Fruit fly (Drosophila melanogaster) whole organism, prepupa: ENCODE data around the gene Gr64f.

Source experiments
- Blimp-1 ChIP-seq: fragments of 200-800 bp; sonication (Bioruptor generic); optimal IDR thresholded peaks from 3 replicates; lab custom pipeline; 2017; ENCODE audit warnings: missing biosample characterization, missing genetic modification characterization, mild to moderate bottlenecking, moderate library complexity, missing genetic modification reagents
- CG10669 ChIP-seq: fragments of 200-800 bp; sonication (Bioruptor generic); optimal IDR thresholded peaks from 3 replicates; lab custom pipeline; 2018; ENCODE audit warnings: missing biosample characterization, mild to moderate bottlenecking, missing genetic modification characterization, moderate library complexity
- CG11294 ChIP-seq: fragments of 200-800 bp; sonication (Bioruptor generic); IDR thresholded peaks from 2 replicates; pipeline ENCODE4 v1.3.6; 2022; ENCODE audit warnings: missing biosample characterization, missing genetic modification characterization
- CG11762 ChIP-seq: fragments of 200-800 bp; sonication (Bioruptor generic); optimal IDR thresholded peaks from 3 replicates; lab custom pipeline; 2016; ENCODE audit warnings: missing biosample characterization, missing genetic modification characterization; ENCODE audit not compliant: insufficient read depth
- CG11902 ChIP-seq: fragments of 200-800 bp; sonication (Bioruptor generic); optimal IDR thresholded peaks from 3 replicates; lab custom pipeline; 2016; ENCODE audit warnings: missing biosample characterization, missing genetic modification characterization
- CG15336 ChIP-seq: fragments of 200-800 bp; sonication (Bioruptor generic); IDR thresholded peaks from 2 replicates; pipeline ENCODE4 v1.3.6; 2022; ENCODE audit warnings: missing biosample characterization, missing genetic modification characterization
- CG16779 ChIP-seq: fragments of 200-800 bp; sonication (Bioruptor generic); optimal IDR thresholded peaks from 3 replicates; lab custom pipeline; 2017; ENCODE audit warnings: missing biosample characterization, mild to moderate bottlenecking, missing genetic modification characterization
- CG3032 ChIP-seq: fragments of 200-800 bp; optimal IDR thresholded peaks from 2 replicates; lab custom pipeline; 2019; ENCODE audit warnings: missing biosample characterization, mild to moderate bottlenecking, missing genetic modification characterization, moderate library complexity
- CG32006 ChIP-seq: fragments of 200-800 bp; sonication (Bioruptor generic); optimal IDR thresholded peaks from 3 replicates; lab custom pipeline; 2017; ENCODE audit warnings: missing biosample characterization, mild to moderate bottlenecking, missing genetic modification characterization
- CG3919 ChIP-seq: fragments of 200-800 bp; sonication (Bioruptor generic); optimal IDR thresholded peaks from 3 replicates; lab custom pipeline; 2016; ENCODE audit warnings: missing biosample characterization, missing genetic modification characterization
- CG4318 ChIP-seq: fragments of 200-800 bp; sonication (Bioruptor generic); optimal IDR thresholded peaks from 3 replicates; lab custom pipeline; 2017; ENCODE audit warnings: missing biosample characterization, mild to moderate bottlenecking, missing genetic modification characterization
- CG6163 ChIP-seq: fragments of 200-800 bp; sonication (Bioruptor generic); IDR thresholded peaks from 3 replicates; pipeline ENCODE4 v1.3.6; 2022; ENCODE audit warnings: missing biosample characterization, missing genetic modification characterization
- CG6276 ChIP-seq: fragments of 200-800 bp; sonication (Bioruptor generic); optimal IDR thresholded peaks from 2 replicates; lab custom pipeline; 2017; ENCODE audit warnings: missing biosample characterization, mild to moderate bottlenecking, missing genetic modification characterization
- CG6808 ChIP-seq: fragments of 200-800 bp; sonication (Bioruptor generic); optimal IDR thresholded peaks from 3 replicates; lab custom pipeline; 2017; ENCODE audit warnings: missing biosample characterization, missing genetic modification characterization, mild to moderate bottlenecking, moderate library complexity, missing genetic modification reagents
- CG6854 ChIP-seq: fragments of 200-800 bp; sonication (Bioruptor generic); optimal IDR thresholded peaks from 2 replicates; lab custom pipeline; 2017; ENCODE audit warnings: missing biosample characterization, mild to moderate bottlenecking, missing genetic modification characterization
- CG7368 ChIP-seq: fragments of 200-800 bp; sonication (Bioruptor generic); optimal IDR thresholded peaks from 3 replicates; lab custom pipeline; 2016; ENCODE audit warnings: missing biosample characterization, missing genetic modification characterization
- CG8119 ChIP-seq: fragments of 200-800 bp; sonication (Bioruptor generic); IDR thresholded peaks from 3 replicates; pipeline ENCODE4 v1.3.6; 2022; ENCODE audit warnings: missing biosample characterization, missing genetic modification characterization
- CG8319 ChIP-seq: fragments of 200-800 bp; sonication (Bioruptor generic); optimal IDR thresholded peaks from 3 replicates; lab custom pipeline; 2016; ENCODE audit warnings: missing biosample characterization, missing genetic modification characterization
- Eip93F ChIP-seq: fragments of 200-800 bp; sonication (Bioruptor generic); optimal IDR thresholded peaks from 2 replicates; lab custom pipeline; 2016; ENCODE audit warnings: missing biosample characterization, mild to moderate bottlenecking, missing genetic modification characterization
- Ets21C ChIP-seq: fragments of 200-800 bp; sonication (Bioruptor generic); optimal IDR thresholded peaks from 3 replicates; lab custom pipeline; 2016; ENCODE audit warnings: missing biosample characterization, missing genetic modification characterization
- Ets96B ChIP-seq: fragments of 200-800 bp; optimal IDR thresholded peaks from 2 replicates; lab custom pipeline; 2019; ENCODE audit warnings: missing biosample characterization, mild to moderate bottlenecking, missing genetic modification characterization, moderate library complexity
- Gug ChIP-seq: fragments of 200-800 bp; sonication (Bioruptor generic); IDR thresholded peaks from 2 replicates; pipeline ENCODE4 v1.3.6; 2022; ENCODE audit warnings: missing biosample characterization, missing genetic modification characterization
- Hr38 ChIP-seq: sonication (Bioruptor generic); optimal IDR thresholded peaks from 2 replicates; lab custom pipeline; 2016; ENCODE audit warnings: missing biosample characterization, missing genetic modification characterization
- Hr39 ChIP-seq: fragments of 200-800 bp; sonication (Bioruptor generic); optimal IDR thresholded peaks from 2 replicates; lab custom pipeline; 2016; ENCODE audit warnings: missing biosample characterization, missing genetic modification characterization
- Hr4 ChIP-seq: fragments of 200-800 bp; sonication (Bioruptor generic); optimal IDR thresholded peaks from 3 replicates; lab custom pipeline; 2016; ENCODE audit warnings: missing biosample characterization, missing genetic modification characterization
- Met ChIP-seq: fragments of 200-800 bp; sonication (Bioruptor generic); optimal IDR thresholded peaks from 3 replicates; lab custom pipeline; 2016; ENCODE audit warnings: missing biosample characterization, missing genetic modification characterization
- OdsH ChIP-seq: fragments of 200-800 bp; sonication (Bioruptor generic); optimal IDR thresholded peaks from 3 replicates; lab custom pipeline; 2016; ENCODE audit warnings: missing biosample characterization, missing genetic modification characterization
- Sox102F ChIP-seq: fragments of 200-800 bp; sonication (Bioruptor generic); optimal IDR thresholded peaks from 2 replicates; lab custom pipeline; 2016; ENCODE audit warnings: missing biosample characterization, mild to moderate bottlenecking, missing genetic modification characterization
- Sox15 ChIP-seq: fragments of 200-800 bp; sonication (Bioruptor generic); optimal IDR thresholded peaks from 3 replicates; lab custom pipeline; 2016; ENCODE audit warnings: missing biosample characterization, missing genetic modification characterization
- achi ChIP-seq: fragments of 200-800 bp; sonication (Bioruptor generic); optimal IDR thresholded peaks from 3 replicates; lab custom pipeline; 2016; ENCODE audit warnings: missing biosample characterization, missing genetic modification characterization
- acj6 ChIP-seq: fragments of 200-800 bp; sonication (Bioruptor generic); optimal IDR thresholded peaks from 3 replicates; lab custom pipeline; 2016; ENCODE audit warnings: missing biosample characterization, missing genetic modification characterization
- cyc ChIP-seq: fragments of 200-800 bp; sonication (Bioruptor generic); optimal IDR thresholded peaks from 3 replicates; lab custom pipeline; 2016; ENCODE audit warnings: missing biosample characterization, missing genetic modification characterization
- dsx ChIP-seq: fragments of 200-800 bp; optimal IDR thresholded peaks from 3 replicates; lab custom pipeline; 2019; ENCODE audit warnings: missing biosample characterization, mild to moderate bottlenecking, missing genetic modification characterization, moderate library complexity; ENCODE audit not compliant: poor library complexity, severe bottlenecking
- eg ChIP-seq: fragments of 200-800 bp; sonication (Bioruptor generic); IDR thresholded peaks from 3 replicates; pipeline ENCODE4 v1.3.6; 2022; ENCODE audit warnings: missing biosample characterization, missing genetic modification characterization
- esn ChIP-seq: fragments of 200-800 bp; sonication (Bioruptor generic); optimal IDR thresholded peaks from 2 replicates; lab custom pipeline; 2016; ENCODE audit warnings: missing biosample characterization, mild to moderate bottlenecking, missing genetic modification characterization, moderate library complexity
- fd59A ChIP-seq: fragments of 200-800 bp; sonication (Bioruptor generic); optimal IDR thresholded peaks from 2 replicates; lab custom pipeline; 2017; ENCODE audit warnings: missing biosample characterization, mild to moderate bottlenecking, missing genetic modification characterization, missing genetic modification reagents
- fkh ChIP-seq: fragments of 200-800 bp; sonication (Bioruptor generic); optimal IDR thresholded peaks from 3 replicates; lab custom pipeline; 2017; ENCODE audit warnings: missing biosample characterization, mild to moderate bottlenecking, missing genetic modification characterization, moderate library complexity
- lz ChIP-seq: fragments of 200-800 bp; sonication (Bioruptor generic); optimal IDR thresholded peaks from 3 replicates; lab custom pipeline; 2016; ENCODE audit warnings: missing biosample characterization, missing genetic modification characterization
- net ChIP-seq: fragments of 200-800 bp; sonication (Bioruptor generic); optimal IDR thresholded peaks from 3 replicates; lab custom pipeline; 2016; ENCODE audit warnings: missing biosample characterization, missing genetic modification characterization
- pdm3 ChIP-seq: fragments of 200-800 bp; sonication (Bioruptor generic); optimal IDR thresholded peaks from 3 replicates; lab custom pipeline; 2016; ENCODE audit warnings: missing biosample characterization, missing genetic modification characterization
- salr ChIP-seq, 2 experiments: fragments of 200-800 bp; sonication (Bioruptor generic); optimal IDR thresholded peaks; 3 replicates each; lab custom pipeline; 2016 to 2018; ENCODE audit warnings: missing biosample characterization in 2 of 2, missing genetic modification characterization in 2 of 2, mild to moderate bottlenecking in 1 of 2
- ss ChIP-seq, 2 experiments: fragments of 200-800 bp; sonication (Bioruptor generic); optimal IDR thresholded peaks; 2 replicates in 1 of 2; 3 replicates in 1 of 2; lab custom pipeline; 2017 to 2018; ENCODE audit warnings: mild to moderate bottlenecking in 2 of 2, missing biosample characterization in 2 of 2, missing genetic modification characterization in 2 of 2, moderate library complexity in 1 of 2
- svp ChIP-seq: fragments of 200-800 bp; sonication (Bioruptor generic); peaks from one replicate; lab custom pipeline; 2016; ENCODE audit warnings: missing biosample characterization, missing genetic modification characterization
- topi ChIP-seq: fragments of 200-800 bp; sonication (Bioruptor generic); optimal IDR thresholded peaks from 3 replicates; lab custom pipeline; 2016; ENCODE audit warnings: missing biosample characterization, missing genetic modification characterization
- vri ChIP-seq: fragments of 200-800 bp; sonication (Bioruptor generic); optimal IDR thresholded peaks from 3 replicates; lab custom pipeline; 2016; ENCODE audit warnings: missing biosample characterization, mild to moderate bottlenecking, missing genetic modification characterization

Gr64f gene

dm6 chr3L:4059293-4059820 is 23.8 kb downstream of the Gr64f start, which contains the start of gene Ugt305A1:
Ugt305A1 (plus strand) TSS chr3L:4059770.
- TF ChIP-seq vri (GFP tag; lab: Kevin White, UChicago) (no peak), CG15336 (peak; percentile 38; the same call in 1 of the 2 replicates), achi (GFP tag; lab: Kevin White, UChicago) (peak; percentile 17), esn (GFP tag; lab: Kevin White, UChicago) (no peak), CG8119 (peak; percentile 29; the same call in 1 of the 3 replicates), Hr4 (GFP tag; lab: Kevin White, UChicago) (peak; percentile 13), svp (GFP tag; lab: Kevin White, UChicago) (peak; percentile 14)

- no peak for TF ChIP-seq net (GFP tag; lab: Kevin White, UChicago)
- TF ChIP-seq CG3919 (GFP tag; lab: Kevin White, UChicago), result no peak
- TF ChIP-seq CG7368 (GFP tag; lab: Kevin White, UChicago), result no peak
- no peak for TF ChIP-seq CG8319 (GFP tag; lab: Kevin White, UChicago)
- TF ChIP-seq Hr4 (GFP tag; lab: Kevin White, UChicago), result no peak
- no peak for TF ChIP-seq CG11762 (GFP tag; lab: Kevin White, UChicago)
- TF ChIP-seq achi (GFP tag; lab: Kevin White, UChicago), result no peak
- no peak for TF ChIP-seq CG6276
- TF ChIP-seq Met (GFP tag; lab: Kevin White, UChicago), result no peak
- no peak for TF ChIP-seq Hr39
- no peak for TF ChIP-seq Ets21C
- no peak for TF ChIP-seq eg
- TF ChIP-seq CG16779 (tag; lab: Kevin White, UChicago), result no peak
Observed at dm6 chr3L:4061921-4062474, 26.4 kb downstream of the Gr64f start, which contains the start of gene dib. dib (plus strand) TSS chr3L:4062292.

- 0 out of 3 replicates have a peak, but pooled peaks have one; percentile 16 for TF ChIP-seq CG6163 (GFP tag; lab: Robert Waterston, UW)
- no peak for TF ChIP-seq Gug (GFP tag; lab: Robert Waterston, UW)
- TF ChIP-seq CG11294 (GFP tag; lab: Robert Waterston, UW), result no peak
- peak; percentile 57; the same call in 2 of the 3 replicates for TF ChIP-seq eg
- no peak for TF ChIP-seq CG6808 (GFP tag; lab: Kevin White, UChicago)
- no peak for TF ChIP-seq CG4318 (GFP tag; lab: Kevin White, UChicago)
- TF ChIP-seq fkh (GFP tag; lab: Kevin White, UChicago), result no peak
- TF ChIP-seq Sox15 (GFP tag; lab: Kevin White, UChicago), result no peak
- no peak for TF ChIP-seq pdm3 (GFP tag; lab: Kevin White, UChicago)
- TF ChIP-seq CG32006 (GFP tag; lab: Kevin White, UChicago), result no peak
- no peak for TF ChIP-seq net (GFP tag; lab: Kevin White, UChicago)
- 0 out of 3 replicates have a peak, but pooled peaks have one; percentile 33 for TF ChIP-seq CG8119
- TF ChIP-seq vri (GFP tag; lab: Kevin White, UChicago), result no peak
- TF ChIP-seq CG10669 (GFP tag; lab: Kevin White, UChicago), result no peak
- peak; percentile 83 for TF ChIP-seq svp (GFP tag; lab: Kevin White, UChicago)
- no peak for TF ChIP-seq Blimp-1 (GFP tag; lab: Kevin White, UChicago)
- TF ChIP-seq topi (GFP tag; lab: Kevin White, UChicago), result no peak
- no peak for TF ChIP-seq lz
- no peak for TF ChIP-seq dsx (GFP tag; lab: Kevin White, UChicago)
- no peak for TF ChIP-seq CG6854 (GFP tag; lab: Kevin White, UChicago)
- no peak for TF ChIP-seq cyc (GFP tag; lab: Kevin White, UChicago)
- TF ChIP-seq acj6, result no peak
- peak; percentile 50 for TF ChIP-seq CG16779 (tag; lab: Kevin White, UChicago)
- no peak for TF ChIP-seq CG3919 (GFP tag; lab: Kevin White, UChicago)
- TF ChIP-seq CG3032, result no peak
- no peak for TF ChIP-seq Eip93F (GFP tag; lab: Kevin White, UChicago)
- TF ChIP-seq Hr38 (GFP tag; lab: Kevin White, UChicago), result no peak
- peak; percentile 70 for TF ChIP-seq CG6276
- no peak for TF ChIP-seq fd59A
- no peak for TF ChIP-seq salr (GFP tag; optimal IDR thresholded peaks at IDR 0.05; lab: Kevin White, UChicago)
- TF ChIP-seq CG11902 (GFP tag; lab: Kevin White, UChicago), result no peak
- TF ChIP-seq ss (GFP tag; optimal IDR thresholded peaks at IDR 0.05; lab: Kevin White, UChicago), result no peak
- TF ChIP-seq OdsH (GFP tag; lab: Kevin White, UChicago), result no peak
- TF ChIP-seq Sox102F (GFP tag; lab: Kevin White, UChicago), result no peak
- no peak for TF ChIP-seq Hr39
- TF ChIP-seq Ets96B (tag; lab: Kevin White, UChicago), result no peak
Observed at dm6 chr3L:4068368-4068767, 32.8 kb downstream of the Gr64f start.
